Fruit fly (Drosophila melanogaster) whole organism, embryonic: ENCODE data around the gene CG45072.
A peak's percentile ranks its signal among the peaks of the same experiment; 100 is the strongest.

Source experiments
- CG1024 ChIP-seq: fragments of 200-800 bp; sonication (Bioruptor generic); IDR thresholded peaks from 2 replicates; pipeline ENCODE4 v1.3.6; 2022; ENCODE audit warnings: missing biosample characterization, missing genetic modification characterization
- CG11695 ChIP-seq: fragments of 200-800 bp; sonication (Bioruptor generic); IDR thresholded peaks from 3 replicates; pipeline ENCODE4 v1.3.6; 2022; ENCODE audit warnings: missing biosample characterization, missing genetic modification characterization
- CG18262 ChIP-seq: fragments of 200-800 bp; optimal IDR thresholded peaks from 3 replicates; lab custom pipeline; 2019; ENCODE audit warnings: missing biosample characterization, mild to moderate bottlenecking, missing genetic modification characterization, moderate library complexity
- CG30020 ChIP-seq: fragments of 200-800 bp; optimal IDR thresholded peaks from 2 replicates; lab custom pipeline; 2019; ENCODE audit warnings: missing biosample characterization, mild to moderate bottlenecking, missing genetic modification characterization, moderate library complexity
- CG31365 ChIP-seq: fragments of 200-800 bp; sonication (Bioruptor generic); optimal IDR thresholded peaks from 2 replicates; lab custom pipeline; 2018; ENCODE audit warnings: missing biosample characterization, mild to moderate bottlenecking, missing genetic modification characterization
- CG3838 ChIP-seq: fragments of 200-800 bp; sonication (Bioruptor generic); optimal IDR thresholded peaks from 3 replicates; lab custom pipeline; 2016; ENCODE audit warnings: missing biosample characterization, missing genetic modification characterization
- CG4360 ChIP-seq: fragments of 200-800 bp; sonication (Bioruptor generic); IDR thresholded peaks from 2 replicates; pipeline ENCODE4 v1.3.6; 2022; ENCODE audit warnings: missing biosample characterization, missing genetic modification characterization
- CG5245 ChIP-seq: fragments of 200-800 bp; sonication (Bioruptor generic); optimal IDR thresholded peaks from 3 replicates; lab custom pipeline; 2016; ENCODE audit warnings: missing biosample characterization, missing genetic modification characterization
- CG7271 ChIP-seq: fragments of 200-800 bp; sonication (Bioruptor generic); optimal IDR thresholded peaks from 2 replicates; lab custom pipeline; 2018; ENCODE audit warnings: missing biosample characterization, mild to moderate bottlenecking, missing genetic modification characterization, moderate library complexity
- CG7372 ChIP-seq: fragments of 200-800 bp; sonication (Bioruptor generic); IDR thresholded peaks from 2 replicates; pipeline ENCODE4 v1.3.6; 2022; ENCODE audit warnings: missing biosample characterization, missing genetic modification characterization
- CG7745 ChIP-seq: fragments of 200-800 bp; sonication (Bioruptor generic); optimal IDR thresholded peaks from 2 replicates; lab custom pipeline; 2018; ENCODE audit warnings: missing biosample characterization, mild to moderate bottlenecking, missing genetic modification characterization, moderate library complexity
- CG7786 ChIP-seq: fragments of 200-800 bp; sonication (Bioruptor generic); optimal IDR thresholded peaks from 2 replicates; lab custom pipeline; 2016; ENCODE audit warnings: missing biosample characterization, missing genetic modification characterization
- CG8765 ChIP-seq: fragments of 200-800 bp; sonication (Bioruptor generic); IDR thresholded peaks from 2 replicates; pipeline ENCODE4 v1.3.6; 2022; ENCODE audit warnings: missing biosample characterization, missing genetic modification characterization
- D19B ChIP-seq: fragments of 200-800 bp; sonication (Bioruptor generic); optimal IDR thresholded peaks from 2 replicates; lab custom pipeline; 2017; ENCODE audit warnings: missing biosample characterization, mild to moderate bottlenecking, missing genetic modification characterization
- Dfd ChIP-seq, 2 experiments: fragments of >200 bp; optimal IDR thresholded peaks; 2 replicates each; lab custom pipeline; 2017; ENCODE audit warnings: missing biosample characterization in 2 of 2, missing genetic modification characterization in 2 of 2
- Doc2 ChIP-seq: fragments of 200-800 bp; sonication (Bioruptor generic); IDR thresholded peaks from 2 replicates; pipeline ENCODE4 v1.3.6; 2022; ENCODE audit warnings: missing biosample characterization, missing genetic modification characterization
- Dp ChIP-seq: fragments of 200-800 bp; sonication (Bioruptor generic); optimal IDR thresholded peaks from 2 replicates; lab custom pipeline; 2018; ENCODE audit warnings: missing biosample characterization, mild to moderate bottlenecking, missing genetic modification characterization, moderate library complexity
- Ets97D ChIP-seq: fragments of 200-800 bp; sonication (Bioruptor generic); optimal IDR thresholded peaks from 3 replicates; lab custom pipeline; 2016; ENCODE audit warnings: missing biosample characterization, missing genetic modification characterization
- Gsc ChIP-seq: fragments of 200-800 bp; sonication (Bioruptor generic); IDR thresholded peaks from 2 replicates; pipeline ENCODE4 v1.3.6; 2022; ENCODE audit warnings: missing biosample characterization, missing genetic modification characterization
- HLHmδ ChIP-seq: fragments of 200-800 bp; sonication (Bioruptor generic); optimal IDR thresholded peaks from 2 replicates; lab custom pipeline; 2018; ENCODE audit warnings: missing biosample characterization, mild to moderate bottlenecking, missing genetic modification characterization, moderate library complexity
- Hr3 ChIP-seq: fragments of 200-800 bp; sonication (Bioruptor generic); optimal IDR thresholded peaks from 3 replicates; lab custom pipeline; 2016; ENCODE audit warnings: missing biosample characterization, missing genetic modification characterization
- Lpt ChIP-seq: fragments of >200 bp; optimal IDR thresholded peaks from 2 replicates; lab custom pipeline; 2018; ENCODE audit warnings: missing biosample characterization, missing genetic modification characterization
- Mad ChIP-seq: fragments of 200-800 bp; sonication (Bioruptor generic); optimal IDR thresholded peaks from 2 replicates; lab custom pipeline; 2016; ENCODE audit warnings: missing biosample characterization, missing genetic modification characterization
- Ptx1 ChIP-seq: fragments of 200-800 bp; sonication (Bioruptor generic); IDR thresholded peaks from 2 replicates; pipeline ENCODE4 v1.3.6; 2022; ENCODE audit warnings: missing biosample characterization, missing genetic modification characterization
- Scr ChIP-seq: fragments of 200-800 bp; sonication (Bioruptor generic); IDR thresholded peaks from 2 replicates; pipeline ENCODE4 v1.3.6; 2022; ENCODE audit warnings: missing biosample characterization, missing genetic modification characterization; ENCODE audit not compliant: partially characterized antibody
- Sry-δ ChIP-seq: fragments of 200-800 bp; sonication (Bioruptor generic); optimal IDR thresholded peaks from 2 replicates; lab custom pipeline; 2016; ENCODE audit warnings: missing biosample characterization, missing genetic modification characterization
- Tbp ChIP-seq: fragments of >200 bp; optimal IDR thresholded peaks from 2 replicates; lab custom pipeline; 2018; ENCODE audit warnings: missing biosample characterization, missing genetic modification characterization
- ato ChIP-seq: fragments of 200-800 bp; sonication (Bioruptor generic); IDR thresholded peaks from 2 replicates; pipeline ENCODE4 v1.3.6; 2022; ENCODE audit warnings: missing biosample characterization, missing genetic modification characterization; ENCODE audit not compliant: partially characterized antibody
- bowl ChIP-seq: fragments of 200-800 bp; sonication (Bioruptor generic); IDR thresholded peaks from 2 replicates; pipeline ENCODE4 v1.3.6; 2022; ENCODE audit warnings: missing biosample characterization, missing genetic modification characterization
- dati ChIP-seq: fragments of 200-800 bp; sonication (Bioruptor generic); IDR thresholded peaks from 2 replicates; pipeline ENCODE4 v1.3.6; 2022; ENCODE audit warnings: missing biosample characterization, missing genetic modification characterization
- dmrt99B ChIP-seq: fragments of 200-800 bp; sonication (Bioruptor generic); optimal IDR thresholded peaks from 2 replicates; lab custom pipeline; 2018; ENCODE audit warnings: missing biosample characterization, mild to moderate bottlenecking, missing genetic modification characterization, moderate library complexity
- en ChIP-seq: fragments of 200-800 bp; sonication (Bioruptor generic); optimal IDR thresholded peaks from 2 replicates; lab custom pipeline; 2016; ENCODE audit warnings: missing biosample characterization, missing genetic modification characterization
- eve ChIP-seq, 2 experiments: fragments of >200 bp; optimal IDR thresholded peaks; 2 replicates each; lab custom pipeline; 2017; ENCODE audit warnings: missing biosample characterization in 2 of 2, missing genetic modification characterization in 2 of 2
- fd64A ChIP-seq: fragments of 200-800 bp; sonication (Bioruptor generic); optimal IDR thresholded peaks from 3 replicates; lab custom pipeline; 2018; ENCODE audit warnings: missing biosample characterization, mild to moderate bottlenecking, missing genetic modification characterization
- gfzf ChIP-seq: fragments of 200-800 bp; sonication (Bioruptor generic); optimal IDR thresholded peaks from 2 replicates; lab custom pipeline; 2016; ENCODE audit warnings: missing biosample characterization, mild to moderate bottlenecking, missing genetic modification characterization, moderate library complexity
- gsb-n ChIP-seq: fragments of 200-800 bp; sonication (Bioruptor generic); optimal IDR thresholded peaks from 3 replicates; lab custom pipeline; 2018; ENCODE audit warnings: missing biosample characterization, mild to moderate bottlenecking, missing genetic modification characterization
- gt ChIP-seq: fragments of 200-800 bp; sonication (Bioruptor generic); IDR thresholded peaks from 2 replicates; pipeline ENCODE4 v1.3.6; 2022; ENCODE audit warnings: missing biosample characterization, missing genetic modification characterization
- mam ChIP-seq: fragments of 200-800 bp; sonication (Bioruptor generic); optimal IDR thresholded peaks from 3 replicates; lab custom pipeline; 2016; ENCODE audit warnings: missing biosample characterization, missing genetic modification characterization
- mirr ChIP-seq: fragments of 200-800 bp; sonication (Bioruptor generic); optimal IDR thresholded peaks from 3 replicates; lab custom pipeline; 2018; ENCODE audit warnings: missing biosample characterization, mild to moderate bottlenecking, missing genetic modification characterization
- nom ChIP-seq: fragments of 200-800 bp; sonication (Bioruptor generic); optimal IDR thresholded peaks from 2 replicates; lab custom pipeline; 2017; ENCODE audit warnings: missing biosample characterization, missing genetic modification characterization, mild to moderate bottlenecking, moderate library complexity, missing genetic modification reagents
- peb ChIP-seq: fragments of 200-800 bp; sonication (Bioruptor generic); IDR thresholded peaks from 2 replicates; pipeline ENCODE4 v1.3.6; 2022; ENCODE audit warnings: missing biosample characterization, missing genetic modification characterization
- ranshi ChIP-seq: fragments of 200-800 bp; sonication (Bioruptor generic); IDR thresholded peaks from 2 replicates; pipeline ENCODE4 v1.3.6; 2022; ENCODE audit warnings: missing biosample characterization, missing genetic modification characterization
- sens ChIP-seq: fragments of 200-800 bp; sonication (Bioruptor generic); peaks from one replicate; lab custom pipeline; 2016; ENCODE audit warnings: missing biosample characterization, missing genetic modification characterization
- sima ChIP-seq: fragments of 200-800 bp; sonication (Bioruptor generic); optimal IDR thresholded peaks from 2 replicates; lab custom pipeline; 2016; ENCODE audit warnings: missing biosample characterization, missing genetic modification characterization
- slp2 ChIP-seq: fragments of 200-800 bp; sonication (Bioruptor generic); optimal IDR thresholded peaks from 2 replicates; lab custom pipeline; 2016; ENCODE audit warnings: missing biosample characterization, missing genetic modification characterization
- sqz ChIP-seq: fragments of 200-800 bp; sonication (Bioruptor generic); optimal IDR thresholded peaks from 3 replicates; lab custom pipeline; 2018; ENCODE audit warnings: missing biosample characterization, mild to moderate bottlenecking, missing genetic modification characterization
- tap ChIP-seq: fragments of 200-800 bp; optimal IDR thresholded peaks from 3 replicates; lab custom pipeline; 2019; ENCODE audit warnings: missing biosample characterization, mild to moderate bottlenecking, missing genetic modification characterization, moderate library complexity
- unpg ChIP-seq: fragments of 200-800 bp; sonication (Bioruptor generic); optimal IDR thresholded peaks from 3 replicates; lab custom pipeline; 2018; ENCODE audit warnings: missing biosample characterization, mild to moderate bottlenecking, missing genetic modification characterization, moderate library complexity
- wek ChIP-seq: fragments of 200-800 bp; sonication (Bioruptor generic); optimal IDR thresholded peaks from 3 replicates; lab custom pipeline; 2018; ENCODE audit warnings: missing biosample characterization, mild to moderate bottlenecking, missing genetic modification characterization, moderate library complexity
- zf30C ChIP-seq: fragments of 200-800 bp; sonication (Bioruptor generic); optimal IDR thresholded peaks from 3 replicates; lab custom pipeline; 2018; ENCODE audit warnings: missing biosample characterization, mild to moderate bottlenecking, missing genetic modification characterization

Gene CG45072

DNA sequence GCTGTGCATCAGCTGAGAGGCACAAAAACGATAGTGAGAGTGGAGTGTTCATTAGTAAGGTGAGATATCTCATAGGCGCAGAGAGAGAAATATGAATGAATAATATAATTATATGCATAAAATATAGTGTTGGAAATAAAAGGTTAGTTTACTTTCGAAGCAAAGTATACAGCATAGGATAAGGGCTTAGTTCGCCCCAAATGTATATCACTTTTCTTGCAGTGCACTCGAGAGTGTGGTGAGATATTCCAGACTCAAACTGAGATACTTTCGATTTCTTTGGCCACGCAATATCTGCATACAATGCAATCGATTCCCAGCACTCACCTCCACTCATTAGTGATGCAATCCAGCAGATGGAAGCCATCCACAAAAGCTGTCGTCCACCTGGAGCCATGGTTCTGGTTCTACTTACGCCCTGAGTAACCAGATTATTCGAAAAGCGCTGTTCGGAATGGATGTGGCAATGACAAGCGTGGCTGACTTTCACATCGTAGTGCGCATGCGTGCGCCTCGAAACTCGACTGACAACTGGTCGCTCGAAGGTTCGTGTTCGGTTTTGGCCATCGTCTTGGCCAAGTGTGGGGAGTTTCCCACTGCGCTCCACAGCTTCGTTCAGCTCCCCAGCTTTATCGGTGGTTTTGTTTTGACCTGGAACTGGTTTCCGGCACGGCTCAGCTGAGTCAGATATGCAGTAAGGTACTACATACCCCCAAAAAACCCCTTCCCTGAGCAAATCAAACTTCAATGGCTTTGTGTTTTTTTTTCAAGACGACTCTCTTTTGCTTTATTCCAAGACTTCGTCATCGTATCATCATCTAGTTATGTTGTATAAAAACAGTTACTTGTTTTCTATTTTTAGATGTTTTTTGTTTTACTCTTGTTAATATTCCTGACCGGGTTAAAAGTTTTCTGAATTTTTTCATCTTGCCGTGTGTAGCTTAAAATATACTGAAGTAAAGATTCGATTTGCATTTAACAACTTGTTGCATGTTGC, 47.9 kb upstream of the CG45072 start, which contains the start of gene Rsod (continued):
- TF ChIP-seq eve (GFP tag; optimal IDR thresholded peaks at IDR 0.05; lab: Kevin White, UChicago) (no peak), Ptx1 (GFP tag; lab: Robert Waterston, UW) (peak; percentile 78), mam (GFP tag; lab: Kevin White, UChicago) (no peak), CG31365 (tag; lab: Kevin White, UChicago) (no peak), D19B (GFP tag; lab: Kevin White, UChicago) (no peak), sens (peak; percentile 89), Lpt (GFP tag; lab: Kevin White, UChicago) (no peak), peb (GFP tag; lab: Robert Waterston, UW) (peak; percentile 67), CG30020 (no peak), CG8765 (GFP tag; lab: Robert Waterston, UW) (no peak), CG3838 (no peak), Ets97D (no peak), CG1024 (GFP tag; lab: Robert Waterston, UW) (peak; percentile 35; the same call in 1 of the 2 replicates), CG7745 (tag; lab: Kevin White, UChicago) (no peak), Sry-δ (GFP tag; lab: Kevin White, UChicago) (no peak), dati (no peak), CG5245 (GFP tag; lab: Kevin White, UChicago) (peak; percentile 37), sima (GFP tag; lab: Kevin White, UChicago) (no peak), zf30C (GFP tag; lab: Kevin White, UChicago) (no peak), gsb-n (peak; percentile 57), Dp (no peak), Scr (no peak), Gsc (0 out of 2 replicates have a peak, but pooled peaks have one; percentile 21), mirr (GFP tag; lab: Kevin White, UChicago) (no peak), bowl (GFP tag; lab: Robert Waterston, UW) (peak; percentile 47), sqz (GFP tag; lab: Kevin White, UChicago) (peak; percentile 39), fd64A (GFP tag; lab: Kevin White, UChicago) (peak; percentile 36), nom (GFP tag; lab: Kevin White, UChicago) (no peak), wek (no peak), unpg (GFP tag; lab: Kevin White, UChicago) (peak; percentile 61), Dfd (GFP tag; optimal IDR thresholded peaks at IDR 0.05; lab: Kevin White, UChicago) (no peak), ato (no peak), Hr3 (GFP tag; lab: Kevin White, UChicago) (peak; percentile 10), gfzf (no peak), slp2 (no peak), CG7372 (GFP tag; lab: Robert Waterston, UW) (peak; percentile 62), gt (peak; percentile 66), CG4360 (GFP tag; lab: Robert Waterston, UW) (peak; percentile 11; the same call in 1 of the 2 replicates), en (GFP tag; lab: Kevin White, UChicago) (no peak), tap (tag; lab: Kevin White, UChicago) (peak; percentile 36), ranshi (GFP tag; lab: Robert Waterston, UW) (peak; percentile 76), CG7786 (GFP tag; lab: Kevin White, UChicago) (no peak), HLHmδ (GFP tag; lab: Kevin White, UChicago) (no peak), CG18262 (tag; lab: Kevin White, UChicago) (peak; percentile 68), CG7271 (tag; lab: Kevin White, UChicago) (no peak), Tbp (GFP tag; lab: Kevin White, UChicago) (no peak), CG11695 (GFP tag; lab: Robert Waterston, UW) (peak; percentile 59; the same call in 2 of the 3 replicates), Mad (GFP tag; lab: Kevin White, UChicago) (no peak), dmrt99B (peak; percentile 73), Doc2 (no peak)
